Fruit fly (Drosophila melanogaster): ENCODE results near the gene Tsp33B.

DNA sequence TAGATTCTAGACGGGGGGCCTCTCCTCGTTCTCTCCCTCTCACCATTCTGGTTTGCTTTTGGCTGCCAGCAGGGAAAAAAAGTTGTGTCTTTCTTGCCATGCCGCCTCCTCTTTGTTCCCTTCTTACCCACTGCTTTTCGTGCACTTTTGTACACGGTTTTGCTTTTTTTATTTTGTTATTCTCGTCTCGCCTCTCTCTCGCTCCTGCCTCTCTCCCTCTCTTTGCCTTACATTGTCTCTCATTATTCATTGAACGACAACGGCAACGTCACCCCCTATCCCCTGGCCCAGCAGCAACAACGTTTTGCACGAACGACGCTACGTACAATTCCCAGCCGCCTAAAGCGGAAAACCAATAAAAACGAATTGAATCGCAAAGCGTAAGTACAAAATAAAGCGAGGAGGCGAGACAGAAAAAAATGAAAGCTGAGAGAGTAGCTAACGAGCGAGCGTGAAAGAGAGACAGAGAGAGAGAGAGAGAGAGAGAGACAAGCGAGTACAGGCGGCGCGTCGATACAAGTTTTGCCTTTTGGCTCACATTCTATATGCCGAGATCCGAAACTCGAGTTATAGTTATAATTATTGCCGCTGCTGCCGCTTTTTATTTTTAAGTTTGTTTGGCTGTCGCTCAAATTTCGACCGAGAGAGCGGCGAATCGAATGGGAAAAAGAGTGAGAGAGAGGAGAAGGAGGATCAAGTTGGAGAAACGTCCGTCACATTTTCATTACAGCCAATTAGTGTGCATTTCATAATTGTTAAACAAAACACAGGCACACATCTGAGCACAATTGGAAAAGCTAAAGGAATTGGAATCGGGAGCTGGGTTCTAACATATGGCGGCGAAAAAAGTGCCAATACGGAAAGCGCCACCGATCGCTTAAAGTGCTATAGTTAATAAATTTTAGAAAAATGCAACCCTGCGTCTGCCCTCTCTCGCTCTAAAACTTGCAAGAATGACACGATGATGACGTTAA lies 14.8 kb upstream of the Tsp33B start:
- TF ChIP-seq CTCF (optimal IDR thresholded peaks at IDR 0.05) (no peak), CG8478 (optimal IDR thresholded peaks at IDR 0.05) (no peak)

Measured in S2 (cell line).